Fruit fly (Drosophila melanogaster) whole organism, embryonic: ENCODE measurements around the gene RapGAP1.
A peak's percentile ranks its signal among the peaks of the same experiment; 100 is the strongest.

Experiments used
- ATbp ChIP-seq: fragments of 200-800 bp; sonication (Bioruptor generic); optimal IDR thresholded peaks from 2 replicates; lab custom pipeline; 2017; ENCODE audit warnings: missing biosample characterization, mild to moderate bottlenecking, missing genetic modification characterization, missing genetic modification reagents
- Antp ChIP-seq: fragments of 200-800 bp; sonication (Bioruptor generic); optimal IDR thresholded peaks from 3 replicates; lab custom pipeline; 2016; ENCODE audit warnings: missing biosample characterization, missing genetic modification characterization
- CG10147 ChIP-seq: fragments of 200-800 bp; sonication (Bioruptor generic); optimal IDR thresholded peaks from 2 replicates; lab custom pipeline; 2019; ENCODE audit warnings: missing biosample characterization, mild to moderate bottlenecking, missing genetic modification characterization, moderate library complexity
- CG11398 ChIP-seq: fragments of 200-800 bp; sonication (Bioruptor generic); optimal IDR thresholded peaks from 2 replicates; lab custom pipeline; 2016; ENCODE audit warnings: missing biosample characterization, missing genetic modification characterization
- CG15514 ChIP-seq: fragments of 200-800 bp; sonication (Bioruptor generic); optimal IDR thresholded peaks from 3 replicates; lab custom pipeline; 2017; ENCODE audit warnings: missing biosample characterization, missing genetic modification characterization, mild to moderate bottlenecking, moderate library complexity, missing genetic modification reagents
- CG17359 ChIP-seq: fragments of 200-800 bp; sonication (Bioruptor generic); optimal IDR thresholded peaks from 3 replicates; lab custom pipeline; 2018; ENCODE audit warnings: missing biosample characterization, mild to moderate bottlenecking, missing genetic modification characterization, moderate library complexity
- CG17361 ChIP-seq: fragments of 200-800 bp; sonication (Bioruptor generic); IDR thresholded peaks from 3 replicates; pipeline ENCODE4 v1.3.6; 2022; ENCODE audit warnings: missing biosample characterization, missing genetic modification characterization
- CG2116 ChIP-seq: fragments of 200-800 bp; sonication (Bioruptor generic); optimal IDR thresholded peaks from 3 replicates; lab custom pipeline; 2018; ENCODE audit warnings: missing biosample characterization, mild to moderate bottlenecking, missing genetic modification characterization
- CG3065 ChIP-seq: fragments of 200-800 bp; sonication (Bioruptor generic); optimal IDR thresholded peaks from 2 replicates; lab custom pipeline; 2016; ENCODE audit warnings: missing biosample characterization, missing genetic modification characterization
- CG31224 ChIP-seq: fragments of 200-800 bp; sonication (Bioruptor generic); IDR thresholded peaks from 2 replicates; pipeline ENCODE4 v1.3.6; 2022; ENCODE audit warnings: missing biosample characterization, missing genetic modification characterization
- CG3407 ChIP-seq: fragments of 200-800 bp; sonication (Bioruptor generic); optimal IDR thresholded peaks from 2 replicates; lab custom pipeline; 2018; ENCODE audit warnings: missing biosample characterization, mild to moderate bottlenecking, missing genetic modification characterization
- CG3838 ChIP-seq: fragments of 200-800 bp; sonication (Bioruptor generic); optimal IDR thresholded peaks from 3 replicates; lab custom pipeline; 2016; ENCODE audit warnings: missing biosample characterization, missing genetic modification characterization
- CG4282 ChIP-seq: fragments of 200-800 bp; sonication (Bioruptor generic); optimal IDR thresholded peaks from 2 replicates; lab custom pipeline; 2016; ENCODE audit warnings: missing biosample characterization, missing genetic modification characterization
- CG4854 ChIP-seq: fragments of 200-800 bp; sonication (Bioruptor generic); optimal IDR thresholded peaks from 2 replicates; lab custom pipeline; 2016; ENCODE audit warnings: missing biosample characterization, missing genetic modification characterization, inconsistent platforms
- CG5180 ChIP-seq: fragments of 200-800 bp; sonication (Bioruptor generic); optimal IDR thresholded peaks from 3 replicates; lab custom pipeline; 2017; ENCODE audit warnings: missing biosample characterization, missing genetic modification characterization, mild to moderate bottlenecking, moderate library complexity, missing genetic modification reagents
- CG6654 ChIP-seq: fragments of 200-800 bp; sonication (Bioruptor generic); optimal IDR thresholded peaks from 2 replicates; lab custom pipeline; 2017; ENCODE audit warnings: missing biosample characterization, mild to moderate bottlenecking, missing genetic modification characterization
- CG7987 ChIP-seq: fragments of 200-800 bp; sonication (Bioruptor generic); optimal IDR thresholded peaks from 2 replicates; lab custom pipeline; 2018; ENCODE audit warnings: missing biosample characterization, mild to moderate bottlenecking, missing genetic modification characterization, moderate library complexity
- CG8089 ChIP-seq: fragments of 200-800 bp; sonication (Bioruptor generic); optimal IDR thresholded peaks from 3 replicates; lab custom pipeline; 2016; ENCODE audit warnings: missing biosample characterization, missing genetic modification characterization
- Camta ChIP-seq: fragments of 200-800 bp; sonication (Bioruptor generic); optimal IDR thresholded peaks from 2 replicates; lab custom pipeline; 2016; ENCODE audit warnings: missing biosample characterization, missing genetic modification characterization
- Dbx ChIP-seq: fragments of 200-800 bp; sonication (Bioruptor generic); IDR thresholded peaks from 3 replicates; pipeline ENCODE4 v1.3.6; 2022; ENCODE audit warnings: missing biosample characterization, missing genetic modification characterization
- Dfd ChIP-seq, 2 experiments: fragments of >200 bp; optimal IDR thresholded peaks; 2 replicates each; lab custom pipeline; 2017; ENCODE audit warnings: missing biosample characterization in 2 of 2, missing genetic modification characterization in 2 of 2
- Dip3 ChIP-seq: fragments of 200-800 bp; sonication (Bioruptor generic); optimal IDR thresholded peaks from 3 replicates; lab custom pipeline; 2016; ENCODE audit warnings: missing biosample characterization, missing genetic modification characterization
- Fer2 ChIP-seq: fragments of 200-800 bp; sonication (Bioruptor generic); optimal IDR thresholded peaks from 2 replicates; lab custom pipeline; 2018; ENCODE audit warnings: missing biosample characterization, mild to moderate bottlenecking, missing genetic modification characterization, moderate library complexity
- MESR4 ChIP-seq: fragments of 200-800 bp; sonication (Bioruptor generic); optimal IDR thresholded peaks from 2 replicates; lab custom pipeline; 2018; ENCODE audit warnings: missing biosample characterization, mild to moderate bottlenecking, missing genetic modification characterization, moderate library complexity
- Mes4 ChIP-seq: fragments of 200-800 bp; sonication (Bioruptor generic); optimal IDR thresholded peaks from 2 replicates; lab custom pipeline; 2016; ENCODE audit warnings: missing biosample characterization, missing genetic modification characterization
- NFAT ChIP-seq: fragments of 200-800 bp; sonication (Bioruptor generic); IDR thresholded peaks from 2 replicates; pipeline ENCODE4 v1.3.6; 2022; ENCODE audit warnings: missing biosample characterization, missing genetic modification characterization
- Sox100B ChIP-seq: fragments of 200-800 bp; sonication (Bioruptor generic); optimal IDR thresholded peaks from 3 replicates; lab custom pipeline; 2018; ENCODE audit warnings: missing biosample characterization, mild to moderate bottlenecking, missing genetic modification characterization
- Usf ChIP-seq: fragments of 200-800 bp; sonication (Bioruptor generic); optimal IDR thresholded peaks from 2 replicates; lab custom pipeline; 2017; ENCODE audit warnings: missing genotype, missing biosample characterization, missing genetic modification characterization
- ap ChIP-seq: fragments of 200-800 bp; sonication (Bioruptor generic); IDR thresholded peaks from 2 replicates; pipeline ENCODE4 v1.3.6; 2022; ENCODE audit warnings: missing biosample characterization, missing genetic modification characterization
- ato ChIP-seq: fragments of 200-800 bp; sonication (Bioruptor generic); IDR thresholded peaks from 2 replicates; pipeline ENCODE4 v1.3.6; 2022; ENCODE audit warnings: missing biosample characterization, missing genetic modification characterization; ENCODE audit not compliant: partially characterized antibody
- caup ChIP-seq: fragments of 200-800 bp; sonication (Bioruptor generic); optimal IDR thresholded peaks from 3 replicates; lab custom pipeline; 2017; ENCODE audit warnings: missing biosample characterization, mild to moderate bottlenecking, missing genetic modification characterization, moderate library complexity; ENCODE audit not compliant: severe bottlenecking
- dmrt99B ChIP-seq: fragments of 200-800 bp; sonication (Bioruptor generic); optimal IDR thresholded peaks from 2 replicates; lab custom pipeline; 2018; ENCODE audit warnings: missing biosample characterization, mild to moderate bottlenecking, missing genetic modification characterization, moderate library complexity
- fd64A ChIP-seq: fragments of 200-800 bp; sonication (Bioruptor generic); optimal IDR thresholded peaks from 3 replicates; lab custom pipeline; 2018; ENCODE audit warnings: missing biosample characterization, mild to moderate bottlenecking, missing genetic modification characterization
- gcm ChIP-seq: fragments of 200-800 bp; sonication (Bioruptor generic); optimal IDR thresholded peaks from 2 replicates; lab custom pipeline; 2019; ENCODE audit warnings: missing biosample characterization, mild to moderate bottlenecking, missing genetic modification characterization, moderate library complexity
- gem ChIP-seq: fragments of 200-800 bp; sonication (Bioruptor generic); optimal IDR thresholded peaks from 2 replicates; lab custom pipeline; 2019; ENCODE audit warnings: missing biosample characterization, mild to moderate bottlenecking, missing genetic modification characterization, moderate library complexity
- gt ChIP-seq: fragments of 200-800 bp; sonication (Bioruptor generic); IDR thresholded peaks from 2 replicates; pipeline ENCODE4 v1.3.6; 2022; ENCODE audit warnings: missing biosample characterization, missing genetic modification characterization
- ken ChIP-seq: fragments of 200-800 bp; sonication (Bioruptor generic); IDR thresholded peaks from 3 replicates; pipeline ENCODE4 v1.3.6; 2022; ENCODE audit warnings: missing biosample characterization, missing genetic modification characterization
- lab ChIP-seq: fragments of 200-800 bp; sonication (Bioruptor generic); optimal IDR thresholded peaks from 3 replicates; lab custom pipeline; 2017; ENCODE audit warnings: missing biosample characterization, missing genetic modification characterization, mild to moderate bottlenecking, moderate library complexity, missing genetic modification reagents
- lola ChIP-seq, 3 experiments: fragments of >200 bp in 2 of 3; fragments of 200-800 bp in 1 of 3; sonication (Bioruptor generic) in 1 of 3; optimal IDR thresholded peaks; 2 replicates each; lab custom pipeline; 2017 to 2019; ENCODE audit warnings: missing biosample characterization in 3 of 3, missing genetic modification characterization in 3 of 3, mild to moderate bottlenecking in 1 of 3, moderate library complexity in 1 of 3
- nerfin-1 ChIP-seq: fragments of 200-800 bp; sonication (Bioruptor generic); optimal IDR thresholded peaks from 3 replicates; lab custom pipeline; 2019; ENCODE audit warnings: missing biosample characterization, mild to moderate bottlenecking, missing genetic modification characterization, moderate library complexity
- oc ChIP-seq: fragments of 200-800 bp; sonication (Bioruptor generic); optimal IDR thresholded peaks from 2 replicates; lab custom pipeline; 2018; ENCODE audit warnings: missing biosample characterization, mild to moderate bottlenecking, missing genetic modification characterization, moderate library complexity
- odd ChIP-seq: fragments of 200-800 bp; sonication (Bioruptor generic); optimal IDR thresholded peaks from 2 replicates; lab custom pipeline; 2017; ENCODE audit warnings: missing biosample characterization, mild to moderate bottlenecking, missing genetic modification characterization
- pros ChIP-seq: fragments of 200-800 bp; sonication (Bioruptor generic); optimal IDR thresholded peaks from 3 replicates; lab custom pipeline; 2019; ENCODE audit warnings: missing biosample characterization, mild to moderate bottlenecking, missing genetic modification characterization, moderate library complexity
- salm ChIP-seq: fragments of 200-800 bp; sonication (Bioruptor generic); optimal IDR thresholded peaks from 2 replicates; lab custom pipeline; 2018; ENCODE audit warnings: missing biosample characterization, mild to moderate bottlenecking, missing genetic modification characterization
- sd ChIP-seq: fragments of 200-800 bp; sonication (Bioruptor generic); optimal IDR thresholded peaks from 3 replicates; lab custom pipeline; 2018; ENCODE audit warnings: missing biosample characterization, mild to moderate bottlenecking, missing genetic modification characterization, moderate library complexity
- slp2 ChIP-seq: fragments of 200-800 bp; sonication (Bioruptor generic); optimal IDR thresholded peaks from 2 replicates; lab custom pipeline; 2016; ENCODE audit warnings: missing biosample characterization, missing genetic modification characterization
- sqz ChIP-seq: fragments of 200-800 bp; sonication (Bioruptor generic); optimal IDR thresholded peaks from 3 replicates; lab custom pipeline; 2018; ENCODE audit warnings: missing biosample characterization, mild to moderate bottlenecking, missing genetic modification characterization
- tll ChIP-seq, 2 experiments: fragments of 200-800 bp in 1 of 2; fragments of >200 bp in 1 of 2; sonication (Bioruptor generic) in 1 of 2; optimal IDR thresholded peaks; 2 replicates each; lab custom pipeline; 2017 to 2019; ENCODE audit warnings: missing biosample characterization in 2 of 2, missing genetic modification characterization in 2 of 2, mild to moderate bottlenecking in 1 of 2, moderate library complexity in 1 of 2
- wek ChIP-seq: fragments of 200-800 bp; sonication (Bioruptor generic); optimal IDR thresholded peaks from 3 replicates; lab custom pipeline; 2018; ENCODE audit warnings: missing biosample characterization, mild to moderate bottlenecking, missing genetic modification characterization, moderate library complexity

RapGAP1 gene

DNA sequence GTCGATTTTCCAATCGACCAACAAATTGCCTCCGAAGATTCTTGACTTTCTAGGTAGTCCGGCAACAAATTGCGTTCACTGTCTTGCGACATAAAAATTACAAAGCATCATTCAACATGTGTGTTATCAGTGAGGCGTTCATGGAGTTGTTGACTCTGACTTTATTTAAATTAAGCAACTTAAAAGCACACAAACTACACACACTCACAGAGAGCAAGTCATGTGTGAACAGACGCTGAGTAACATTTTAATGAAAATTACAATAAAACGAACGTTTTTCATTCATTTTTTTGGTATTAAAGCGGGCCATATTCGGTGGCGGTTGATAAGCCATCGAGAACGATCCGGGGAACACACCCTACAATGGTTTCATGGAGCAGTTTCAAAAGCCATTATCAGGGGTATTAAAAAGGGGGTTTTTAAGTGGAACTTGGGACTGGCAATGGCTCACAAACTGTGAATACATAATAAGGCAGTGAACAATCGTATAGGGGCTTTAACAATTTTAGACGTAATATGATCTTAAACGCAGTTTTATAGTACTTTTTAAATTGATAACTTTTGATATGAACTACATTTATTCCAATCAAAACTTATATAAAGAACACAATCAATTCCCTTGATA, 50.5 kb downstream of the RapGAP1 start (continued):
- TF ChIP-seq dmrt99B (tag; lab: Kevin White, UChicago) (peak; percentile 45), Sox100B (GFP tag; lab: Kevin White, UChicago) (peak; percentile 41), CG15514 (GFP tag; lab: Kevin White, UChicago) (peak; percentile 10), ken (GFP tag; lab: Robert Waterston, UW) (no peak), tll (GFP tag; optimal IDR thresholded peaks at IDR 0.05; lab: Kevin White, UChicago) (no peak), gt (no peak), CG17359 (tag; lab: Kevin White, UChicago) (peak; percentile 44), pros (GFP tag; lab: Kevin White, UChicago) (peak; percentile 28), slp2 (GFP tag; lab: Kevin White, UChicago) (no peak), ATbp (peak; percentile 72), CG2116 (no peak), Camta (GFP tag; lab: Kevin White, UChicago) (no peak), gcm (GFP tag; lab: Kevin White, UChicago) (no peak), CG4854 (GFP tag; lab: Kevin White, UChicago) (no peak), lab (peak; percentile 9), fd64A (GFP tag; lab: Kevin White, UChicago) (peak; percentile 17), CG4282 (GFP tag; lab: Kevin White, UChicago) (no peak), Antp (no peak), MESR4 (GFP tag; lab: Kevin White, UChicago) (no peak), CG5180 (GFP tag; lab: Kevin White, UChicago) (peak; percentile 10), CG6654 (GFP tag; lab: Kevin White, UChicago) (peak; percentile 92), CG11398 (no peak), CG8089 (GFP tag; lab: Kevin White, UChicago) (no peak), CG31224 (no peak), ap (GFP tag; lab: Robert Waterston, UW) (no peak), NFAT (GFP tag; lab: Robert Waterston, UW) (no peak), Dfd (GFP tag; optimal IDR thresholded peaks at IDR 0.05; lab: Kevin White, UChicago) (no peak), ato (GFP tag; lab: Robert Waterston, UW) (no peak), CG7987 (GFP tag; lab: Kevin White, UChicago) (peak; percentile 4), CG17361 (GFP tag; lab: Robert Waterston, UW) (no peak), Dip3 (GFP tag; lab: Kevin White, UChicago) (no peak), CG3838 (no peak), Usf (no peak), gem (tag; lab: Kevin White, UChicago) (peak; percentile 7), CG3065 (GFP tag; lab: Kevin White, UChicago) (no peak), sd (tag; lab: Kevin White, UChicago) (no peak), wek (peak; percentile 52), Fer2 (no peak), CG10147 (GFP tag; lab: Kevin White, UChicago) (no peak), CG3407 (GFP tag; lab: Kevin White, UChicago) (peak; percentile 32), caup (peak; percentile 14), salm (peak; percentile 6), sqz (GFP tag; lab: Kevin White, UChicago) (peak; percentile 1), oc (tag; lab: Kevin White, UChicago) (peak; percentile 23), odd (GFP tag; lab: Kevin White, UChicago) (peak; percentile 43), Dbx (GFP tag; lab: Robert Waterston, UW) (no peak), nerfin-1 (tag; lab: Kevin White, UChicago) (peak; percentile 1), Mes4 (GFP tag; lab: Kevin White, UChicago) (peak; percentile 16), lola (GFP tag; optimal IDR thresholded peaks at IDR 0.05; lab: Kevin White, UChicago) (no peak)
